Comparison of ENCODE assay signal across 2 fruit fly cellular contexts in the genomic region with DNA sequence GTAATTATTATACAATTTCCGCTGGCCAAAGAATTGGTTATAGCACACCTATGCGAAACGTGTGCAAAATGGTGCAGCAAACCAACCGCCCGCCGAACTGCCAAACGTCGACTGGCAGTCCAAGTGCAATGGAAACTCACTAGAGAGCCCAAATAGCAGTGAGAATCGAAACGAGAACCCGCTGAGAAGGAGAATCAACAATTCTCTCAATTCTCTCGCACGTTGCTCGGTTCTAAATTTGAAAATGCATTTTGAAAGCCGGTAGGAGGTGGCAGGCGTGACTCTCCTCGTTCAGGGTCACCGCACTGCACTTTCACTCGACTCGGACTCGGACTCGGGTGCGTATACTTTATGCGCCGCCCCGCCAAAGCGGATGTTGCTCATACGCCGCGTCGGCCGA.
TF ChIP-seq lines count a peak whose summit lies in the region.

A gene (minus strand): TSS at position 101 of the 400 bp plus-strand sequence.

- no peak for TF ChIP-seq CTCF in whole organism, embryonic (GFP tag; optimal IDR thresholded peaks at IDR 0.05; lab: Kevin White, UChicago)

TF ChIP-seq in whole organism, adult, 20 proteins besides CTCF, POLR2A, EP300 and RAD21:
- TF ChIP-seq tj (GFP tag; optimal IDR thresholded peaks at IDR 0.05; lab: Kevin White, UChicago) (peak; percentile 0), CG14711 (tag; optimal IDR thresholded peaks at IDR 0.05; lab: Kevin White, UChicago) (no peak), CG33017 (tag; optimal IDR thresholded peaks at IDR 0.05; lab: Kevin White, UChicago) (no peak), cnc (optimal IDR thresholded peaks at IDR 0.05; lab: Kevin White, UChicago) (no peak)

TF ChIP-seq in whole organism, embryonic, 481 proteins besides CTCF, POLR2A, EP300 and RAD21:
- TF ChIP-seq CG7372 (GFP tag; IDR thresholded peaks at IDR 0.05; lab: Robert Waterston, UW) (peak; percentile 64), Asciz (GFP tag; optimal IDR thresholded peaks at IDR 0.05; lab: Kevin White, UChicago) (no peak), cg (GFP tag; optimal IDR thresholded peaks at IDR 0.05; lab: Kevin White, UChicago) (no peak), CG4820 (GFP tag; optimal IDR thresholded peaks at IDR 0.05; lab: Kevin White, UChicago) (no peak)
